Worm (Caenorhabditis elegans) whole organism, midembryonic: Measurements from ENCODE around the gene dop-1.

ENCODE experiments used
- T22C8.4 ChIP-seq: fragments of 200-800 bp; sonication (Bioruptor generic); IDR thresholded peaks from 2 replicates; pipeline ENCODE4 v1.3.6; 2022; ENCODE audit warnings: missing genetic modification characterization, missing compliant biosample characterization
- cog-1 ChIP-seq: sonication (generic microtip); optimal IDR thresholded peaks from 2 replicates; lab custom pipeline; 2016; ENCODE audit warnings: missing genetic modification characterization, missing compliant biosample characterization
- flt-1 ChIP-seq: fragments of 200-800 bp; sonication (Bioruptor generic); IDR thresholded peaks from 2 replicates; pipeline ENCODE4 v1.3.6; 2022; ENCODE audit warnings: missing genetic modification characterization, missing compliant biosample characterization
- klf-2 ChIP-seq: fragments of 200-800 bp; sonication (Bioruptor generic); conservative IDR thresholded peaks from 2 replicates; pipeline ENCODE4 v1.3.6; 2022; ENCODE audit warnings: missing genetic modification reagents, missing genetic modification characterization, missing compliant biosample characterization
- med-1 ChIP-seq: sonication (generic microtip); optimal IDR thresholded peaks from 2 replicates; lab custom pipeline; 2017; ENCODE audit warnings: missing genetic modification characterization, mild to moderate bottlenecking, missing compliant biosample characterization, antibody characterized with exemption, missing genetic modification reagents; ENCODE audit not compliant: insufficient read depth
- tab-1 ChIP-seq: fragments of 200-800 bp; sonication (Bioruptor generic); IDR thresholded peaks from 2 replicates; pipeline ENCODE4 v1.3.6; 2022; ENCODE audit warnings: missing genetic modification characterization, missing compliant biosample characterization
- ztf-23 ChIP-seq: fragments of 200-800 bp; sonication (Bioruptor generic); IDR thresholded peaks from 2 replicates; pipeline ENCODE4 v1.3.6; 2022; ENCODE audit warnings: missing genetic modification reagents, missing genetic modification characterization, missing compliant biosample characterization
- ztf-29 ChIP-seq: fragments of 200-800 bp; sonication (Bioruptor generic); IDR thresholded peaks from 2 replicates; pipeline ENCODE4 v1.3.6; 2022; ENCODE audit warnings: missing genetic modification reagents, missing genetic modification characterization, missing compliant biosample characterization

ce11 chrX:4437555-4437954 is 18.9 kb upstream of the dop-1 start, which contains the start of gene cest-26:
- no peak for TF ChIP-seq T22C8.4 (GFP tag; lab: Robert Waterston, UW)
- no peak for TF ChIP-seq klf-2 (GFP tag; lab: Robert Waterston, UW)
- no peak for TF ChIP-seq flt-1
- no peak for TF ChIP-seq cog-1 (tag; lab: Kevin White, UChicago)
- TF ChIP-seq med-1 (GFP tag; lab: Kevin White, UChicago) = no peak
- no peak for TF ChIP-seq ztf-23
- no peak for TF ChIP-seq ztf-29 (GFP tag; lab: Robert Waterston, UW)
- TF ChIP-seq tab-1 (GFP tag; lab: Robert Waterston, UW) = no peak
